Fruit fly (Drosophila melanogaster): Measurements from ENCODE around the gene CG14314.

CG14314 gene

dm6 chr3R:18220211-18220749 is 4.3 kb downstream of the CG14314 start, which contains the start of the genes CG7988 and CG7183 (continued):
- no peak for TF ChIP-seq chinmo (GFP tag; IDR thresholded peaks at IDR 0.05; ENCODE audit: partially characterized antibody)

DNA sequence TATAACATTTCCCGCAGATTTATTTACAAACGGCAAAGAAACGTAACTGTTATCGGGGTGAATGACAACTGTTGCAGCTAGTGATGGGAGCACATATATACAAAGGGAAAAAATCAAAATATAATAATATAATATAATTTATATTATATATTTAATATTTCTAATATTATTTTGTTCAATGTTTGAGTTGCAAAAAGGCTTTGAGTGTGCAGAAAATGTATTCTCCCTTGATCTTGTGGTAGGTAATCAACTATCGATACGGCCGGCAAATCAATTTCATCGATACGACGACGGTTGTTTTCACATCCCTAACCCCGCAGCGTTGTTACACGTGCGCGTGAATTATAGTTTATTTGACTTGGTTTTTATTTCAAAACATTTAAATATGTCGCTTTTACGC is 7.5 kb downstream of the CG14314 start, which contains the start of the genes mTerf5 and Non3:
TSS of gene mTerf5 (minus strand) at position 249 of the 400 bp plus-strand sequence.
TSS of gene Non3 (plus strand) at position 289 of the 400 bp plus-strand sequence.
- TF ChIP-seq CG15696 (tag; optimal IDR thresholded peaks at IDR 0.05) (peak; percentile 51), Drgx (GFP tag; IDR thresholded peaks at IDR 0.05) (0 out of 2 replicates have a peak, but pooled peaks have one; percentile 24), bsh (GFP tag; optimal IDR thresholded peaks at IDR 0.05) (peak in 1 of 2 experiments; percentile 69), CG12942 (GFP tag; optimal IDR thresholded peaks at IDR 0.05) (peak; percentile 46), hkb (optimal IDR thresholded peaks at IDR 0.05) (no peak), hkb (GFP tag; IDR thresholded peaks at IDR 0.05) (peak; percentile 66), fru (optimal IDR thresholded peaks at IDR 0.05) (no peak), nerfin-2 (GFP tag; IDR thresholded peaks at IDR 0.05; ENCODE audit: partially characterized antibody) (peak; percentile 72), CG15269 (tag; optimal IDR thresholded peaks at IDR 0.05) (peak; percentile 63), Lhr (GFP tag; optimal IDR thresholded peaks at IDR 0.05) (peak; percentile 15), CG2202 (tag; optimal IDR thresholded peaks at IDR 0.05) (peak; percentile 31), unpg (GFP tag; optimal IDR thresholded peaks at IDR 0.05) (peak; percentile 69), dmrt11E (tag; optimal IDR thresholded peaks at IDR 0.05) (peak; percentile 65), stwl (tag; optimal IDR thresholded peaks at IDR 0.05) (peak; percentile 67), fd96Cb (tag; optimal IDR thresholded peaks at IDR 0.05) (peak; percentile 40), klu (GFP tag; IDR thresholded peaks at IDR 0.05) (no peak), Nf-YB (GFP tag; optimal IDR thresholded peaks at IDR 0.05) (peak; percentile 29), CG4404 (GFP tag; IDR thresholded peaks at IDR 0.05) (peak; percentile 34; the same call in 1 of the 2 replicates), Rfx (GFP tag; IDR thresholded peaks at IDR 0.05) (peak; percentile 59), CG9437 (GFP tag; optimal IDR thresholded peaks at IDR 0.05) (peak; percentile 86), gsb-n (tag; optimal IDR thresholded peaks at IDR 0.05) (peak; percentile 58), CG13296 (GFP tag; optimal IDR thresholded peaks at IDR 0.05) (peak; percentile 68), CG10979 (tag; optimal IDR thresholded peaks at IDR 0.05) (peak; percentile 62), twi (tag; optimal IDR thresholded peaks at IDR 0.05) (peak; percentile 40), Dref (GFP tag; IDR thresholded peaks at IDR 0.05) (peak; percentile 77), HLH54F (GFP tag; optimal IDR thresholded peaks at IDR 0.05) (peak; percentile 33), CG13287 (GFP tag; IDR thresholded peaks at IDR 0.05; ENCODE audit: partially characterized antibody) (peak; percentile 95), CG10462 (GFP tag; optimal IDR thresholded peaks at IDR 0.05) (no peak), zen (tag; optimal IDR thresholded peaks at IDR 0.05) (peak; percentile 67), zfh1 (GFP tag; IDR thresholded peaks at IDR 0.05) (peak; percentile 58; the same call in 1 of the 3 replicates), pfk (GFP tag; optimal IDR thresholded peaks at IDR 0.05) (no peak), croc (GFP tag; conservative IDR thresholded peaks at IDR 0.05) (no peak; the same call in 2 of the 3 replicates), tin (GFP tag; optimal IDR thresholded peaks at IDR 0.05) (peak; percentile 51), Ets65A (GFP tag) (peak; percentile 83), CG12104 (GFP tag; optimal IDR thresholded peaks at IDR 0.05) (no peak), Xbp1 (GFP tag; optimal IDR thresholded peaks at IDR 0.05) (peak; percentile 75), CG10267 (tag; optimal IDR thresholded peaks at IDR 0.05) (peak; percentile 76), CG30431 (GFP tag; optimal IDR thresholded peaks at IDR 0.05) (peak; percentile 12), sc (optimal IDR thresholded peaks at IDR 0.05) (no peak), sc (GFP tag; optimal IDR thresholded peaks at IDR 0.05) (peak; percentile 34), lbe (GFP tag; optimal IDR thresholded peaks at IDR 0.05) (peak; percentile 51), ERR (GFP tag; optimal IDR thresholded peaks at IDR 0.05) (no peak), CG1529 (GFP tag; optimal IDR thresholded peaks at IDR 0.05) (no peak), pan (optimal IDR thresholded peaks at IDR 0.05) (no peak), pan (GFP tag; optimal IDR thresholded peaks at IDR 0.05 in 1 of 2, IDR thresholded peaks at IDR 0.05 in 1 of 2) (peak in 1 of 2 experiments; percentile 60), jumu (GFP tag; optimal IDR thresholded peaks at IDR 0.05) (peak; percentile 23), CG31224 (GFP tag; IDR thresholded peaks at IDR 0.05) (no peak), Oaz (GFP tag; IDR thresholded peaks at IDR 0.05) (no peak)

Measured in whole organism, embryonic.